Fruit fly (Drosophila melanogaster) whole organism, embryonic: ENCODE results near the gene Rad17.

Experiments
- Abd-B ChIP-seq: fragments of 200-800 bp; sonication (Bioruptor generic); optimal IDR thresholded peaks from 2 replicates; lab custom pipeline; 2018; ENCODE audit warnings: missing biosample characterization, mild to moderate bottlenecking, missing genetic modification characterization, moderate library complexity
- Atf6 ChIP-seq: fragments of 200-800 bp; sonication (Bioruptor generic); IDR thresholded peaks from 2 replicates; pipeline ENCODE4 v1.3.6; 2022; ENCODE audit warnings: missing biosample characterization, missing genetic modification characterization
- Bgb ChIP-seq: fragments of 200-800 bp; sonication (Bioruptor generic); IDR thresholded peaks from 2 replicates; pipeline ENCODE4 v1.3.6; 2022; ENCODE audit warnings: missing biosample characterization, missing genetic modification characterization; ENCODE audit not compliant: partially characterized antibody
- CG12659 ChIP-seq: fragments of 200-800 bp; sonication (Bioruptor generic); optimal IDR thresholded peaks from 3 replicates; lab custom pipeline; 2017; ENCODE audit warnings: mild to moderate bottlenecking, missing biosample characterization, missing genetic modification reagents, missing genetic modification characterization
- CG13287 ChIP-seq: fragments of 200-800 bp; sonication (Bioruptor generic); IDR thresholded peaks from 2 replicates; pipeline ENCODE4 v1.3.6; 2022; ENCODE audit warnings: missing biosample characterization, missing genetic modification characterization; ENCODE audit not compliant: partially characterized antibody
- CG14441 ChIP-seq: fragments of 200-800 bp; sonication (Bioruptor generic); IDR thresholded peaks from 2 replicates; pipeline ENCODE4 v1.3.6; 2022; ENCODE audit warnings: missing biosample characterization, missing genetic modification characterization
- CG16779 ChIP-seq: fragments of 200-800 bp; sonication (Bioruptor generic); IDR thresholded peaks from 2 replicates; pipeline ENCODE4 v1.3.6; 2022; ENCODE audit warnings: missing biosample characterization, missing genetic modification characterization
- CG17385 ChIP-seq: fragments of 200-800 bp; sonication (Bioruptor generic); optimal IDR thresholded peaks from 3 replicates; lab custom pipeline; 2018; ENCODE audit warnings: missing biosample characterization, mild to moderate bottlenecking, missing genetic modification characterization
- CG17829 ChIP-seq: fragments of 200-800 bp; optimal IDR thresholded peaks from 2 replicates; lab custom pipeline; 2019; ENCODE audit warnings: missing biosample characterization, mild to moderate bottlenecking, missing genetic modification characterization, moderate library complexity
- CG18011 ChIP-seq: fragments of 200-800 bp; sonication (Bioruptor generic); optimal IDR thresholded peaks from 2 replicates; lab custom pipeline; 2017; ENCODE audit warnings: missing biosample characterization, missing genetic modification characterization, mild to moderate bottlenecking, moderate library complexity, missing genotype
- CG18619 ChIP-seq: fragments of 200-800 bp; sonication (Bioruptor generic); optimal IDR thresholded peaks from 3 replicates; lab custom pipeline; 2017; ENCODE audit warnings: missing biosample characterization, mild to moderate bottlenecking, missing genetic modification characterization
- CG2678 ChIP-seq: fragments of 200-800 bp; sonication (Bioruptor generic); optimal IDR thresholded peaks from 3 replicates; lab custom pipeline; 2019; ENCODE audit warnings: missing biosample characterization, mild to moderate bottlenecking, missing genetic modification characterization, moderate library complexity
- CG31365 ChIP-seq: fragments of 200-800 bp; sonication (Bioruptor generic); optimal IDR thresholded peaks from 2 replicates; lab custom pipeline; 2018; ENCODE audit warnings: missing biosample characterization, mild to moderate bottlenecking, missing genetic modification characterization
- CG34376 ChIP-seq: fragments of 200-800 bp; sonication (Bioruptor generic); optimal IDR thresholded peaks from 2 replicates; lab custom pipeline; 2018; ENCODE audit warnings: missing biosample characterization, mild to moderate bottlenecking, missing genetic modification characterization
- CG5245 ChIP-seq: fragments of 200-800 bp; sonication (Bioruptor generic); optimal IDR thresholded peaks from 3 replicates; lab custom pipeline; 2016; ENCODE audit warnings: missing biosample characterization, missing genetic modification characterization
- CG8281 ChIP-seq: fragments of 200-800 bp; sonication (Bioruptor generic); optimal IDR thresholded peaks from 2 replicates; lab custom pipeline; 2018; ENCODE audit warnings: missing biosample characterization, mild to moderate bottlenecking, missing genetic modification characterization, moderate library complexity
- CG9437 ChIP-seq: fragments of 200-800 bp; sonication (Bioruptor generic); optimal IDR thresholded peaks from 2 replicates; lab custom pipeline; 2018; ENCODE audit warnings: missing biosample characterization, mild to moderate bottlenecking, missing genetic modification characterization
- CG9932 ChIP-seq: fragments of 200-800 bp; sonication (Bioruptor generic); IDR thresholded peaks from 2 replicates; pipeline ENCODE4 v1.3.6; 2022; ENCODE audit warnings: missing biosample characterization, missing genetic modification characterization
- CoRest ChIP-seq: fragments of 200-800 bp; sonication (Bioruptor generic); optimal IDR thresholded peaks from 3 replicates; lab custom pipeline; 2018; ENCODE audit warnings: missing biosample characterization, mild to moderate bottlenecking, missing genetic modification characterization, moderate library complexity
- D19A ChIP-seq: fragments of 200-800 bp; optimal IDR thresholded peaks from 3 replicates; lab custom pipeline; 2019; ENCODE audit warnings: missing biosample characterization, mild to moderate bottlenecking, missing genetic modification characterization, moderate library complexity
- D19B ChIP-seq: fragments of 200-800 bp; sonication (Bioruptor generic); optimal IDR thresholded peaks from 2 replicates; lab custom pipeline; 2017; ENCODE audit warnings: missing biosample characterization, mild to moderate bottlenecking, missing genetic modification characterization
- Elba2 ChIP-seq: fragments of 200-800 bp; sonication (Bioruptor generic); optimal IDR thresholded peaks from 3 replicates; lab custom pipeline; 2016; ENCODE audit warnings: missing biosample characterization, missing genetic modification characterization
- Fer1 ChIP-seq: fragments of 200-800 bp; sonication (Bioruptor generic); optimal IDR thresholded peaks from 2 replicates; lab custom pipeline; 2017; ENCODE audit warnings: missing biosample characterization, mild to moderate bottlenecking, missing genetic modification characterization
- Gsc ChIP-seq: fragments of 200-800 bp; sonication (Bioruptor generic); IDR thresholded peaks from 2 replicates; pipeline ENCODE4 v1.3.6; 2022; ENCODE audit warnings: missing biosample characterization, missing genetic modification characterization
- Hsf ChIP-seq: fragments of 200-800 bp; sonication (Bioruptor generic); optimal IDR thresholded peaks from 3 replicates; lab custom pipeline; 2016; ENCODE audit warnings: missing biosample characterization, missing genetic modification characterization
- Kr ChIP-seq: fragments of 200-800 bp; sonication (Bioruptor generic); optimal IDR thresholded peaks from 2 replicates; lab custom pipeline; 2017; ENCODE audit warnings: missing biosample characterization, mild to moderate bottlenecking, missing genetic modification characterization
- Meics ChIP-seq: fragments of 200-800 bp; sonication (Bioruptor generic); optimal IDR thresholded peaks from 2 replicates; lab custom pipeline; 2017; ENCODE audit warnings: missing biosample characterization, mild to moderate bottlenecking, missing genetic modification characterization
- Opbp ChIP-seq: fragments of 200-800 bp; sonication (Bioruptor generic); IDR thresholded peaks from 3 replicates; pipeline ENCODE4 v1.3.6; 2022; ENCODE audit warnings: missing biosample characterization, missing genetic modification characterization; ENCODE audit not compliant: partially characterized antibody
- Ptx1 ChIP-seq: fragments of 200-800 bp; sonication (Bioruptor generic); IDR thresholded peaks from 2 replicates; pipeline ENCODE4 v1.3.6; 2022; ENCODE audit warnings: missing biosample characterization, missing genetic modification characterization
- Six4 ChIP-seq: fragments of 200-800 bp; sonication (Bioruptor generic); optimal IDR thresholded peaks from 2 replicates; lab custom pipeline; 2016; ENCODE audit warnings: missing biosample characterization, missing genetic modification characterization
- Vsx1 ChIP-seq: fragments of 200-800 bp; sonication (Bioruptor generic); optimal IDR thresholded peaks from 2 replicates; lab custom pipeline; 2017; ENCODE audit warnings: missing biosample characterization, mild to moderate bottlenecking, missing genetic modification characterization, missing genetic modification reagents
- YL-1 ChIP-seq: fragments of 200-800 bp; sonication (Bioruptor generic); optimal IDR thresholded peaks from 3 replicates; lab custom pipeline; 2017; ENCODE audit warnings: missing biosample characterization, mild to moderate bottlenecking, missing genetic modification characterization
- ab ChIP-seq: fragments of 200-800 bp; sonication (Bioruptor generic); optimal IDR thresholded peaks from 2 replicates; lab custom pipeline; 2016; ENCODE audit warnings: missing biosample characterization, missing genetic modification characterization
- bab2 ChIP-seq: fragments of 200-800 bp; sonication (Bioruptor generic); optimal IDR thresholded peaks from 2 replicates; lab custom pipeline; 2016; ENCODE audit warnings: missing biosample characterization, missing genetic modification characterization
- chif ChIP-seq, 2 experiments: fragments of 200-800 bp; sonication (Bioruptor generic); optimal IDR thresholded peaks; 3 replicates each; lab custom pipeline; 2016; ENCODE audit warnings: missing biosample characterization in 2 of 2, missing genetic modification characterization in 2 of 2
- danr ChIP-seq: fragments of 200-800 bp; sonication (Bioruptor generic); IDR thresholded peaks from 2 replicates; pipeline ENCODE4 v1.3.6; 2022; ENCODE audit warnings: missing biosample characterization, missing genetic modification characterization
- en ChIP-seq: fragments of 200-800 bp; sonication (Bioruptor generic); optimal IDR thresholded peaks from 2 replicates; lab custom pipeline; 2016; ENCODE audit warnings: missing biosample characterization, missing genetic modification characterization
- fru ChIP-seq: fragments of >200 bp; optimal IDR thresholded peaks from 2 replicates; lab custom pipeline; 2017
- gcm2 ChIP-seq: fragments of 200-800 bp; sonication (Bioruptor generic); optimal IDR thresholded peaks from 2 replicates; lab custom pipeline; 2016; ENCODE audit warnings: missing biosample characterization, missing genetic modification characterization
- gt ChIP-seq: fragments of 200-800 bp; sonication (Bioruptor generic); IDR thresholded peaks from 2 replicates; pipeline ENCODE4 v1.3.6; 2022; ENCODE audit warnings: missing biosample characterization, missing genetic modification characterization
- lov ChIP-seq, 2 experiments: fragments of 200-800 bp in 1 of 2; fragments of >200 bp in 1 of 2; sonication (Bioruptor generic) in 1 of 2; IDR thresholded peaks in 1 of 2; optimal IDR thresholded peaks in 1 of 2; 2 replicates in 1 of 2; 3 replicates in 1 of 2; pipeline versions ENCODE4 v1.3.6 to Lab custom; 2017 to 2022; ENCODE audit warnings: missing biosample characterization in 1 of 2, missing genetic modification characterization in 1 of 2
- luna ChIP-seq: fragments of 200-800 bp; sonication (Bioruptor generic); optimal IDR thresholded peaks from 2 replicates; lab custom pipeline; 2016; ENCODE audit warnings: missing biosample characterization, missing genetic modification characterization
- mld ChIP-seq: fragments of 200-800 bp; sonication (Bioruptor generic); IDR thresholded peaks from 3 replicates; pipeline ENCODE4 v1.3.6; 2022; ENCODE audit warnings: missing biosample characterization, missing genetic modification characterization; ENCODE audit not compliant: partially characterized antibody
- pb ChIP-seq: fragments of 200-800 bp; sonication (Bioruptor generic); optimal IDR thresholded peaks from 3 replicates; lab custom pipeline; 2016; ENCODE audit warnings: missing biosample characterization, missing genetic modification characterization
- repo ChIP-seq: fragments of 200-800 bp; sonication (Bioruptor generic); optimal IDR thresholded peaks from 2 replicates; lab custom pipeline; 2016; ENCODE audit warnings: missing biosample characterization, missing genetic modification characterization
- sd ChIP-seq: fragments of 200-800 bp; sonication (Bioruptor generic); optimal IDR thresholded peaks from 3 replicates; lab custom pipeline; 2018; ENCODE audit warnings: missing biosample characterization, mild to moderate bottlenecking, missing genetic modification characterization, moderate library complexity
- sens ChIP-seq: fragments of 200-800 bp; sonication (Bioruptor generic); peaks from one replicate; lab custom pipeline; 2016; ENCODE audit warnings: missing biosample characterization, missing genetic modification characterization
- sug ChIP-seq: fragments of 200-800 bp; optimal IDR thresholded peaks from 2 replicates; lab custom pipeline; 2019; ENCODE audit warnings: missing biosample characterization, mild to moderate bottlenecking, missing genetic modification characterization, moderate library complexity
- trem ChIP-seq: fragments of 200-800 bp; optimal IDR thresholded peaks from 3 replicates; lab custom pipeline; 2019; ENCODE audit warnings: missing biosample characterization, mild to moderate bottlenecking, missing genetic modification characterization, moderate library complexity
- vvl ChIP-seq: fragments of 200-800 bp; sonication (Bioruptor generic); IDR thresholded peaks from 2 replicates; pipeline ENCODE4 v1.3.6; 2022; ENCODE audit warnings: missing biosample characterization, missing genetic modification characterization
- wdn ChIP-seq: fragments of 200-800 bp; sonication (Bioruptor generic); IDR thresholded peaks from 2 replicates; pipeline ENCODE4 v1.3.6; 2022; ENCODE audit warnings: missing biosample characterization, missing genetic modification characterization

Rad17 gene

dm6 chr3R:14659354-14659804 is 3.6 kb downstream of the Rad17 start, which contains the start of gene Hexim (continued):
- TF ChIP-seq mld = no peak
- TF ChIP-seq CG12659 (GFP tag; lab: Kevin White, UChicago) = peak; percentile 75
- peak; percentile 38 for TF ChIP-seq repo (GFP tag; lab: Kevin White, UChicago)
- TF ChIP-seq Bgb (GFP tag; lab: Robert Waterston, UW) = no peak
- peak; percentile 55 for TF ChIP-seq CG13287 (GFP tag; lab: Robert Waterston, UW)
- peak; percentile 45 for TF ChIP-seq CG17829
- TF ChIP-seq Gsc = no peak
- TF ChIP-seq bab2 (GFP tag; lab: Kevin White, UChicago) = no peak
- TF ChIP-seq sug (tag; lab: Kevin White, UChicago) = no peak
- peak; percentile 89 for TF ChIP-seq Elba2 (GFP tag; lab: Kevin White, UChicago)
- no peak for TF ChIP-seq D19B (GFP tag; lab: Kevin White, UChicago)
- no peak for TF ChIP-seq CG2678
- no peak for TF ChIP-seq wdn
- TF ChIP-seq CG31365 (tag; lab: Kevin White, UChicago) = no peak
- TF ChIP-seq Vsx1 (GFP tag; lab: Kevin White, UChicago) = no peak
- TF ChIP-seq sens (GFP tag; lab: Kevin White, UChicago) = peak; percentile 87
- no peak for TF ChIP-seq CG16779 (GFP tag; lab: Robert Waterston, UW)
- TF ChIP-seq sd (tag; lab: Kevin White, UChicago) = no peak
- TF ChIP-seq CG18011 (GFP tag; lab: Kevin White, UChicago) = no peak
- no peak for TF ChIP-seq CG9437 (GFP tag; lab: Kevin White, UChicago)
- no peak for TF ChIP-seq chif (GFP tag; optimal IDR thresholded peaks at IDR 0.05; lab: Kevin White, UChicago)
- peak; percentile 56 for TF ChIP-seq CG17385 (GFP tag; lab: Kevin White, UChicago)
- TF ChIP-seq YL-1 (GFP tag; lab: Kevin White, UChicago) = peak; percentile 77
- TF ChIP-seq CG8281 (tag; lab: Kevin White, UChicago) = no peak
- no peak for TF ChIP-seq ab
- 0 out of 3 replicates have a peak, but pooled peaks have one; percentile 39 for TF ChIP-seq Opbp (GFP tag; lab: Robert Waterston, UW)
- TF ChIP-seq Meics (GFP tag; lab: Kevin White, UChicago) = no peak
- TF ChIP-seq CG34376 (GFP tag; lab: Kevin White, UChicago) = peak; percentile 2
- TF ChIP-seq CG18619 (GFP tag; lab: Kevin White, UChicago) = no peak
- no peak for TF ChIP-seq CG14441 (GFP tag; lab: Robert Waterston, UW)
- no peak for TF ChIP-seq CG5245 (GFP tag; lab: Kevin White, UChicago)
- no peak for TF ChIP-seq pb (GFP tag; lab: Kevin White, UChicago)
- no peak for TF ChIP-seq Ptx1 (GFP tag; lab: Robert Waterston, UW)
- TF ChIP-seq Six4 (GFP tag; lab: Kevin White, UChicago) = no peak
- TF ChIP-seq fru (lab: Kevin White, UChicago) = no peak
- TF ChIP-seq danr = no peak
- peak; percentile 2 for TF ChIP-seq Abd-B (GFP tag; lab: Kevin White, UChicago)
- no peak for TF ChIP-seq gt (GFP tag; lab: Robert Waterston, UW)
- TF ChIP-seq Hsf (GFP tag; lab: Kevin White, UChicago) = no peak
- no peak for TF ChIP-seq luna (GFP tag; lab: Kevin White, UChicago)
- no peak for TF ChIP-seq Atf6 (GFP tag; lab: Robert Waterston, UW)
- TF ChIP-seq trem = peak; percentile 35
- TF ChIP-seq CG9932 (GFP tag; lab: Robert Waterston, UW) = no peak
- TF ChIP-seq lov (optimal IDR thresholded peaks at IDR 0.05; lab: Kevin White, UChicago) = no peak
- no peak for TF ChIP-seq lov (GFP tag; IDR thresholded peaks at IDR 0.05; lab: Robert Waterston, UW)
- TF ChIP-seq gcm2 (GFP tag; lab: Kevin White, UChicago) = no peak
- peak; percentile 49; the same call in 1 of the 2 replicates for TF ChIP-seq vvl (GFP tag; lab: Robert Waterston, UW)
- peak; percentile 58 for TF ChIP-seq Fer1
- TF ChIP-seq D19A = no peak
- no peak for TF ChIP-seq Kr
- TF ChIP-seq en (GFP tag; lab: Kevin White, UChicago) = no peak
- TF ChIP-seq CoRest (tag; lab: Kevin White, UChicago) = no peak
